Fruit fly (Drosophila melanogaster) whole organism, embryonic: ENCODE data around the gene Syt12.

ENCODE experiments used
- CG11398 ChIP-seq: fragments of 200-800 bp; sonication (Bioruptor generic); optimal IDR thresholded peaks from 2 replicates; lab custom pipeline; 2016; ENCODE audit warnings: missing biosample characterization, missing genetic modification characterization
- CG13123 ChIP-seq: fragments of 200-800 bp; sonication (Bioruptor generic); optimal IDR thresholded peaks from 2 replicates; lab custom pipeline; 2016; ENCODE audit warnings: missing biosample characterization, missing genetic modification characterization
- CG15479 ChIP-seq: fragments of 200-800 bp; sonication (Bioruptor generic); optimal IDR thresholded peaks from 3 replicates; lab custom pipeline; 2019; ENCODE audit warnings: missing biosample characterization, mild to moderate bottlenecking, missing genetic modification characterization, moderate library complexity
- CG4730 ChIP-seq: fragments of 200-800 bp; sonication (Bioruptor generic); IDR thresholded peaks from 2 replicates; pipeline ENCODE4 v1.3.6; 2022; ENCODE audit warnings: missing biosample characterization, missing genetic modification characterization
- CG8089 ChIP-seq: fragments of 200-800 bp; sonication (Bioruptor generic); optimal IDR thresholded peaks from 3 replicates; lab custom pipeline; 2016; ENCODE audit warnings: missing biosample characterization, missing genetic modification characterization
- CG8924 ChIP-seq: fragments of 200-800 bp; optimal IDR thresholded peaks from 3 replicates; lab custom pipeline; 2019; ENCODE audit warnings: missing biosample characterization, mild to moderate bottlenecking, missing genetic modification characterization, moderate library complexity
- Deaf1 ChIP-seq: fragments of 200-800 bp; optimal IDR thresholded peaks from 3 replicates; lab custom pipeline; 2019; ENCODE audit warnings: missing biosample characterization, mild to moderate bottlenecking, missing genetic modification characterization, moderate library complexity
- caup ChIP-seq: fragments of 200-800 bp; sonication (Bioruptor generic); optimal IDR thresholded peaks from 3 replicates; lab custom pipeline; 2017; ENCODE audit warnings: missing biosample characterization, mild to moderate bottlenecking, missing genetic modification characterization, moderate library complexity; ENCODE audit not compliant: severe bottlenecking
- dm ChIP-seq: fragments of 200-800 bp; sonication (Bioruptor generic); optimal IDR thresholded peaks from 3 replicates; lab custom pipeline; 2016; ENCODE audit warnings: missing biosample characterization, missing genetic modification characterization
- so ChIP-seq: fragments of 200-800 bp; sonication (Bioruptor generic); IDR thresholded peaks from 3 replicates; pipeline ENCODE4 v1.3.6; 2022; ENCODE audit warnings: missing biosample characterization, missing genetic modification characterization
- tgo ChIP-seq: fragments of 200-800 bp; sonication (Bioruptor generic); IDR thresholded peaks from 3 replicates; pipeline ENCODE4 v1.3.6; 2022; ENCODE audit warnings: missing biosample characterization, missing genetic modification characterization

DNA sequence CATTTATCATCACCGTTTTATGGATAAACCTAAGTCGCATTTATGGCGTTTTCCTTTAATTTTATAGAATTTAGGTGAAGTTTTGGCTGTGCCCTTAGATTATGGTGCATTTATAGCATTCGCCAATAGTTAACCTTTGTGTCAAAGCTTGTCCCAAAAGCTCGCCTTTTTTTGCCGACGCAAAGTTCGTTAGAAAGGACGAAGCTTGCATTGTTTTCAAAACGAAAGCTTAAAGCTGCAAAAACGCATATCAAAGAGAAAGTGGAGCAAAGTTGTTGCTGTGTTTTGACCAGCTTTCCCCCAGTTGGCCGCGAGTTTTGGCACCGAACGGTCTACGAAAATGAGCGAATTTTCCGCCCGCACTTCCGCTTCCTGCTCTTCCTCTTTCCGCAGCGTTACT, at the start of gene Syt12:
- no peak for TF ChIP-seq CG8089
- TF ChIP-seq dm (GFP tag; lab: Kevin White, UChicago) = no peak
- TF ChIP-seq CG11398 (GFP tag; lab: Kevin White, UChicago) = no peak
- no peak for TF ChIP-seq caup (GFP tag; lab: Kevin White, UChicago)
- no peak for TF ChIP-seq CG4730 (GFP tag; lab: Robert Waterston, UW)
- TF ChIP-seq so (GFP tag; lab: Robert Waterston, UW) = no peak
- no peak for TF ChIP-seq CG13123 (GFP tag; lab: Kevin White, UChicago)
- TF ChIP-seq CG15479 = no peak
- no peak for TF ChIP-seq CG8924 (tag; lab: Kevin White, UChicago)
- TF ChIP-seq tgo (GFP tag; lab: Robert Waterston, UW) = no peak
- no peak for TF ChIP-seq Deaf1 (tag; lab: Kevin White, UChicago)
